Worm (Caenorhabditis elegans): ENCODE data around the gene pxmp-4.

ce11 chrIV:291356-291755 is 45.6 kb downstream of the pxmp-4 start, which contains the start of gene T21D12.7:
- no peak for TF ChIP-seq fos-1 (tag; optimal IDR thresholded peaks at IDR 0.05)
- TF ChIP-seq nhr-43 (tag; optimal IDR thresholded peaks at IDR 0.05; ENCODE audit: poor library complexity, severe bottlenecking) = no peak
- TF ChIP-seq mml-1 (tag; optimal IDR thresholded peaks at IDR 0.05) = no peak
- no peak for TF ChIP-seq elt-2 (tag; optimal IDR thresholded peaks at IDR 0.05)
- TF ChIP-seq ceh-28 (tag; optimal IDR thresholded peaks at IDR 0.05) = no peak
- TF ChIP-seq lin-39 (tag; optimal IDR thresholded peaks at IDR 0.05) = no peak
- no peak for TF ChIP-seq pha-4 (tag; optimal IDR thresholded peaks at IDR 0.05)
- no peak for TF ChIP-seq lin-15B (tag; optimal IDR thresholded peaks at IDR 0.05)
- TF ChIP-seq jun-1 (tag; optimal IDR thresholded peaks at IDR 0.05) = no peak
